Worm (Caenorhabditis elegans): Measurements from ENCODE around the gene Y54G11A.2.
A peak's percentile ranks its signal among the peaks of the same experiment; 100 is the strongest.

The Y54G11A.2 gene

ce11 chrII:14290846-14291245, 38.7 kb downstream of the Y54G11A.2 start:
- TF ChIP-seq egl-13 (tag; optimal IDR thresholded peaks at IDR 0.05) (no peak), F16B12.6 (tag; optimal IDR thresholded peaks at IDR 0.05) (no peak), snu-23 (GFP tag; optimal IDR thresholded peaks at IDR 0.05) (no peak), lin-13 (GFP tag; optimal IDR thresholded peaks at IDR 0.05) (no peak), skn-1 (tag; optimal IDR thresholded peaks at IDR 0.05) (peak; percentile 89), nhr-47 (tag; optimal IDR thresholded peaks at IDR 0.05) (no peak), vab-15 (tag; optimal IDR thresholded peaks at IDR 0.05) (no peak), hlh-17 (GFP tag; optimal IDR thresholded peaks at IDR 0.05; ENCODE audit: borderline replicate concordance) (no peak), efl-1 (optimal IDR thresholded peaks at IDR 0.05) (peak; percentile 18 to 27), efl-1 (GFP tag; optimal IDR thresholded peaks at IDR 0.05 in 1 of 2) (peak in 1 of 2 experiments; percentile 53), irx-1 (tag; optimal IDR thresholded peaks at IDR 0.05) (no peak), nhr-90 (tag; optimal IDR thresholded peaks at IDR 0.05; ENCODE audit: poor library complexity) (no peak), egl-27 (tag; optimal IDR thresholded peaks at IDR 0.05) (no peak), unc-130 (tag; optimal IDR thresholded peaks at IDR 0.05) (no peak), fkh-10 (GFP tag; optimal IDR thresholded peaks at IDR 0.05) (no peak), mab-9 (GFP tag; IDR thresholded peaks at IDR 0.05) (no peak), nhr-77 (tag; optimal IDR thresholded peaks at IDR 0.05) (peak; percentile 36), fkh-8 (tag; optimal IDR thresholded peaks at IDR 0.05) (no peak), ama-1 (optimal IDR thresholded peaks at IDR 0.05) (no peak), lin-35 (GFP tag; optimal IDR thresholded peaks at IDR 0.05) (peak in 1 of 2 experiments; percentile 16), ceh-88 (GFP tag; IDR thresholded peaks at IDR 0.05) (no peak), zip-4 (GFP tag; optimal IDR thresholded peaks at IDR 0.05) (peak; percentile 8), nhr-11 (tag; optimal IDR thresholded peaks at IDR 0.05) (no peak), unc-98 (GFP tag; IDR thresholded peaks at IDR 0.05) (no peak), ceh-90 (tag; optimal IDR thresholded peaks at IDR 0.05) (no peak), mdl-1 (tag; optimal IDR thresholded peaks at IDR 0.05) (no peak), nhr-28 (tag; optimal IDR thresholded peaks at IDR 0.05) (no peak), sup-37 (GFP tag; optimal IDR thresholded peaks at IDR 0.05) (no peak), grh-1 (GFP tag; IDR thresholded peaks at IDR 0.05) (no peak), jun-1 (tag; optimal IDR thresholded peaks at IDR 0.05) (no peak), hlh-4 (tag; optimal IDR thresholded peaks at IDR 0.05) (no peak), lir-3 (tag; optimal IDR thresholded peaks at IDR 0.05; ENCODE audit: poor library complexity) (no peak), ztf-4 (tag; optimal IDR thresholded peaks at IDR 0.05) (no peak), swsn-7 (tag; optimal IDR thresholded peaks at IDR 0.05) (no peak), nhr-20 (tag; optimal IDR thresholded peaks at IDR 0.05) (peak; percentile 22), ceh-8 (GFP tag; optimal IDR thresholded peaks at IDR 0.05) (no peak), mef-2 (tag; optimal IDR thresholded peaks at IDR 0.05) (no peak), nhr-237 (tag; optimal IDR thresholded peaks at IDR 0.05) (peak; percentile 41), ztf-11 (tag; optimal IDR thresholded peaks at IDR 0.05) (no peak), aly-2 (tag; optimal IDR thresholded peaks at IDR 0.05) (no peak), tlp-1 (tag; optimal IDR thresholded peaks at IDR 0.05) (no peak), nhr-19 (GFP tag; conservative IDR thresholded peaks at IDR 0.05) (no peak)

DNA sequence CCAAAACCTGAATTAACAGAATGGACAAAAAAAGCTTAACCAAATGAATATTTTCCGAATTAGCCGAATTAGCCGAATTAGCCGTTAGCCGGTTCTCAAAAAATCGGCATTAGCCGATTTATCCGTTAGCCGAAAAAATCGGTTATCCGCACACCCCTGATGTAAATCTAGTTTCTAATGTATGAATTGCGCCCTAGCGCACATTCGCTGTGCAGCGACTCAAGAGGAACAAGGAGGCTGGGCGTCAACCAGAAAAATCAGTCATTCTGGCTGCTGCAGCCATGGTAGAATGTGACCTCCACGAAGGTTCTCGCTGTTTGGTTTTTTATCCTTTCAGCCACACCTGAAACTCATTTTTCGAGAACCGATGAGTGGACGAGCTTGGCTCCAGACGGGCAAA, 39.7 kb downstream of the Y54G11A.2 start:
- TF ChIP-seq dpl-1 (GFP tag; optimal IDR thresholded peaks at IDR 0.05): peak in 2 of 3 experiments; percentile 12 to 14
- TF ChIP-seq efl-1 (optimal IDR thresholded peaks at IDR 0.05): peak in 1 of 2 experiments; percentile 42
- peak; percentile 16 to 90 for TF ChIP-seq efl-1 (GFP tag; optimal IDR thresholded peaks at IDR 0.05 in 1 of 2)
- TF ChIP-seq lin-35 (GFP tag; optimal IDR thresholded peaks at IDR 0.05): peak in 1 of 2 experiments; percentile 35
- peak; percentile 43; the same call in 1 of the 2 replicates for TF ChIP-seq grh-1 (GFP tag; IDR thresholded peaks at IDR 0.05)
